Fruit fly (Drosophila melanogaster) whole organism, prepupa: Measurements from ENCODE around the gene CycY.

Experiments
- Blimp-1 ChIP-seq: fragments of 200-800 bp; sonication (Bioruptor generic); optimal IDR thresholded peaks from 3 replicates; lab custom pipeline; 2017; ENCODE audit warnings: missing biosample characterization, missing genetic modification characterization, mild to moderate bottlenecking, moderate library complexity, missing genetic modification reagents
- CG10669 ChIP-seq: fragments of 200-800 bp; sonication (Bioruptor generic); optimal IDR thresholded peaks from 3 replicates; lab custom pipeline; 2018; ENCODE audit warnings: missing biosample characterization, mild to moderate bottlenecking, missing genetic modification characterization, moderate library complexity
- CG11762 ChIP-seq: fragments of 200-800 bp; sonication (Bioruptor generic); optimal IDR thresholded peaks from 3 replicates; lab custom pipeline; 2016; ENCODE audit warnings: missing biosample characterization, missing genetic modification characterization; ENCODE audit not compliant: insufficient read depth
- CG1621 ChIP-seq: fragments of 200-800 bp; sonication (Bioruptor generic); optimal IDR thresholded peaks from 3 replicates; lab custom pipeline; 2018; ENCODE audit warnings: missing biosample characterization, mild to moderate bottlenecking, missing genetic modification characterization
- CG16779 ChIP-seq: fragments of 200-800 bp; sonication (Bioruptor generic); optimal IDR thresholded peaks from 3 replicates; lab custom pipeline; 2017; ENCODE audit warnings: missing biosample characterization, mild to moderate bottlenecking, missing genetic modification characterization
- CG3032 ChIP-seq: fragments of 200-800 bp; optimal IDR thresholded peaks from 2 replicates; lab custom pipeline; 2019; ENCODE audit warnings: missing biosample characterization, mild to moderate bottlenecking, missing genetic modification characterization, moderate library complexity
- CG32006 ChIP-seq: fragments of 200-800 bp; sonication (Bioruptor generic); optimal IDR thresholded peaks from 3 replicates; lab custom pipeline; 2017; ENCODE audit warnings: missing biosample characterization, mild to moderate bottlenecking, missing genetic modification characterization
- CG34406 ChIP-seq: fragments of 200-800 bp; sonication (Bioruptor generic); optimal IDR thresholded peaks from 3 replicates; lab custom pipeline; 2016; ENCODE audit warnings: missing biosample characterization, missing genetic modification characterization
- CG6163 ChIP-seq: fragments of 200-800 bp; sonication (Bioruptor generic); IDR thresholded peaks from 3 replicates; pipeline ENCODE4 v1.3.6; 2022; ENCODE audit warnings: missing biosample characterization, missing genetic modification characterization
- CG6792 ChIP-seq: fragments of 200-800 bp; sonication (Bioruptor generic); optimal IDR thresholded peaks from 3 replicates; lab custom pipeline; 2016; ENCODE audit warnings: missing biosample characterization, missing genetic modification characterization
- CG6808 ChIP-seq: fragments of 200-800 bp; sonication (Bioruptor generic); optimal IDR thresholded peaks from 3 replicates; lab custom pipeline; 2017; ENCODE audit warnings: missing biosample characterization, missing genetic modification characterization, mild to moderate bottlenecking, moderate library complexity, missing genetic modification reagents
- CG6854 ChIP-seq: fragments of 200-800 bp; sonication (Bioruptor generic); optimal IDR thresholded peaks from 2 replicates; lab custom pipeline; 2017; ENCODE audit warnings: missing biosample characterization, mild to moderate bottlenecking, missing genetic modification characterization
- CG7368 ChIP-seq: fragments of 200-800 bp; sonication (Bioruptor generic); optimal IDR thresholded peaks from 3 replicates; lab custom pipeline; 2016; ENCODE audit warnings: missing biosample characterization, missing genetic modification characterization
- CG8119 ChIP-seq: fragments of 200-800 bp; sonication (Bioruptor generic); IDR thresholded peaks from 3 replicates; pipeline ENCODE4 v1.3.6; 2022; ENCODE audit warnings: missing biosample characterization, missing genetic modification characterization
- CG8632 ChIP-seq: fragments of 200-800 bp; sonication (Bioruptor generic); optimal IDR thresholded peaks from 3 replicates; lab custom pipeline; 2016; ENCODE audit warnings: missing biosample characterization, missing genetic modification characterization
- Eip75B ChIP-seq: fragments of 200-800 bp; sonication (Bioruptor generic); optimal IDR thresholded peaks from 3 replicates; lab custom pipeline; 2016; ENCODE audit warnings: missing biosample characterization, missing genetic modification characterization
- Ets21C ChIP-seq: fragments of 200-800 bp; sonication (Bioruptor generic); optimal IDR thresholded peaks from 3 replicates; lab custom pipeline; 2016; ENCODE audit warnings: missing biosample characterization, missing genetic modification characterization
- Ets96B ChIP-seq: fragments of 200-800 bp; optimal IDR thresholded peaks from 2 replicates; lab custom pipeline; 2019; ENCODE audit warnings: missing biosample characterization, mild to moderate bottlenecking, missing genetic modification characterization, moderate library complexity
- Hr38 ChIP-seq: sonication (Bioruptor generic); optimal IDR thresholded peaks from 2 replicates; lab custom pipeline; 2016; ENCODE audit warnings: missing biosample characterization, missing genetic modification characterization
- Lpt ChIP-seq: fragments of 200-800 bp; sonication (Bioruptor generic); optimal IDR thresholded peaks from 3 replicates; lab custom pipeline; 2016; ENCODE audit warnings: missing biosample characterization, missing genetic modification characterization
- Met ChIP-seq: fragments of 200-800 bp; sonication (Bioruptor generic); optimal IDR thresholded peaks from 3 replicates; lab custom pipeline; 2016; ENCODE audit warnings: missing biosample characterization, missing genetic modification characterization
- Smox ChIP-seq: fragments of 200-800 bp; sonication (Bioruptor generic); optimal IDR thresholded peaks from 3 replicates; lab custom pipeline; 2016; ENCODE audit warnings: missing biosample characterization, missing genetic modification characterization
- Sox102F ChIP-seq: fragments of 200-800 bp; sonication (Bioruptor generic); optimal IDR thresholded peaks from 2 replicates; lab custom pipeline; 2016; ENCODE audit warnings: missing biosample characterization, mild to moderate bottlenecking, missing genetic modification characterization
- Sox14 ChIP-seq: fragments of 200-800 bp; sonication (Bioruptor generic); optimal IDR thresholded peaks from 3 replicates; lab custom pipeline; 2016; ENCODE audit warnings: missing biosample characterization, missing genetic modification characterization
- Sox15 ChIP-seq: fragments of 200-800 bp; sonication (Bioruptor generic); optimal IDR thresholded peaks from 3 replicates; lab custom pipeline; 2016; ENCODE audit warnings: missing biosample characterization, missing genetic modification characterization
- acj6 ChIP-seq: fragments of 200-800 bp; sonication (Bioruptor generic); optimal IDR thresholded peaks from 3 replicates; lab custom pipeline; 2016; ENCODE audit warnings: missing biosample characterization, missing genetic modification characterization
- eg ChIP-seq: fragments of 200-800 bp; sonication (Bioruptor generic); IDR thresholded peaks from 3 replicates; pipeline ENCODE4 v1.3.6; 2022; ENCODE audit warnings: missing biosample characterization, missing genetic modification characterization
- fkh ChIP-seq: fragments of 200-800 bp; sonication (Bioruptor generic); optimal IDR thresholded peaks from 3 replicates; lab custom pipeline; 2017; ENCODE audit warnings: missing biosample characterization, mild to moderate bottlenecking, missing genetic modification characterization, moderate library complexity
- lz ChIP-seq: fragments of 200-800 bp; sonication (Bioruptor generic); optimal IDR thresholded peaks from 3 replicates; lab custom pipeline; 2016; ENCODE audit warnings: missing biosample characterization, missing genetic modification characterization
- net ChIP-seq: fragments of 200-800 bp; sonication (Bioruptor generic); optimal IDR thresholded peaks from 3 replicates; lab custom pipeline; 2016; ENCODE audit warnings: missing biosample characterization, missing genetic modification characterization
- spab ChIP-seq: fragments of 200-800 bp; sonication (Bioruptor generic); optimal IDR thresholded peaks from 2 replicates; lab custom pipeline; 2017; ENCODE audit warnings: missing biosample characterization, mild to moderate bottlenecking, missing genetic modification characterization, missing genetic modification reagents
- svp ChIP-seq: fragments of 200-800 bp; sonication (Bioruptor generic); peaks from one replicate; lab custom pipeline; 2016; ENCODE audit warnings: missing biosample characterization, missing genetic modification characterization
- vri ChIP-seq: fragments of 200-800 bp; sonication (Bioruptor generic); optimal IDR thresholded peaks from 3 replicates; lab custom pipeline; 2016; ENCODE audit warnings: missing biosample characterization, mild to moderate bottlenecking, missing genetic modification characterization

Gene CycY

dm6 chr2L:11844278-11844677 lies 30.7 kb upstream of the CycY start:
- no peak for TF ChIP-seq Lpt (GFP tag; lab: Kevin White, UChicago)
- no peak for TF ChIP-seq acj6 (GFP tag; lab: Kevin White, UChicago)
- TF ChIP-seq Eip75B (GFP tag; lab: Kevin White, UChicago), result no peak
- peak; percentile 90 for TF ChIP-seq svp (GFP tag; lab: Kevin White, UChicago)

DNA sequence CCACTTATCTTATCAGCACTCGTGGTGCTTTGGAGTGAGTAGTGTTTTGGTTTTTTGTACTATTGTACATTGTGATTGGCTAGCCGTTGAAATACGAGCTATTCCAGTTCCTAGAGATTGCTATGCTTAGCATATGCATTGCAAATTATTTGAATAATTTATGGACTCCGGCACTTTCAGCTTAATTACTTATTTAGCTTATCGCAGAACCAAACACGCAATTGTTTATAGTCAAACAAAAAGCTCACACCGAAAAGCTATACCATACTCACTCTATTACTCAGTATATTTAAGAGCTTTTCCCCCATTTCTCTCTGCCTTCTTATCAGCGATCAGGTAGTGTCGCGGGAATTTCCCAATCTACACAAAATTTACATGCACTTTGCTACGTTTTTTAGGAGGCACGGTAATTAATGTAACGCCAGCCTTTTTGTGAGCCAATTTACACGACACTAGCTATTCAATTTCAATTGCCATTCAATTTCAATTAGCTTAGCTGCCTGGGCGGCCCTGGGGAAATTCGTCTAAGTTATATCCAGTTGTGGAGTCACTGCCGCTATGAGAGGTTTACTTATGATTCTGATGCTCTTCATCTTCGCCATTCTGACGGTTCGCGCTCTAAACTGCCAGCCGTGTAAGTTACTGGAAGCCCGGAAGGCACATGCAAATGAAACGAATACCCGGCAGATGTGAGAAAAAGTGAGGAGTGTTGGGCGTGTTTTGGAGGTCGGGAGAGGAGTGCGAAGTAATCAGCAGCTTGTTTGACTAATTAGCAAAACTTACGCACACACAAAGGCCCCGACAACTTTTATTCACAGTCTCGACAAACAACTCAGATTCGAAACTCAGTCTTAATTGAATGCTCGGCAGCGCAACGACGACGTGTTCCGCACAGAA lies 29.0 kb upstream of the CycY start, which contains the start of the genes CG44008, CG14933, CG46426 and CG42486:
Gene CG44008, minus strand, starts transcription at position 155 of the 897 bp plus-strand sequence.
Gene CG14933, plus strand, starts transcription at position 538 of the 897 bp plus-strand sequence.
Gene CG46426, plus strand, starts transcription at position 538 of the 897 bp plus-strand sequence.
Gene CG42486, plus strand, starts transcription at position 847 of the 897 bp plus-strand sequence.
- no peak for TF ChIP-seq Blimp-1 (GFP tag; lab: Kevin White, UChicago)
- TF ChIP-seq CG34406 (GFP tag; lab: Kevin White, UChicago), result no peak
- TF ChIP-seq fkh (GFP tag; lab: Kevin White, UChicago), result peak; percentile 60
- peak; percentile 17 for TF ChIP-seq vri
- TF ChIP-seq CG1621 (tag; lab: Kevin White, UChicago), result no peak

DNA sequence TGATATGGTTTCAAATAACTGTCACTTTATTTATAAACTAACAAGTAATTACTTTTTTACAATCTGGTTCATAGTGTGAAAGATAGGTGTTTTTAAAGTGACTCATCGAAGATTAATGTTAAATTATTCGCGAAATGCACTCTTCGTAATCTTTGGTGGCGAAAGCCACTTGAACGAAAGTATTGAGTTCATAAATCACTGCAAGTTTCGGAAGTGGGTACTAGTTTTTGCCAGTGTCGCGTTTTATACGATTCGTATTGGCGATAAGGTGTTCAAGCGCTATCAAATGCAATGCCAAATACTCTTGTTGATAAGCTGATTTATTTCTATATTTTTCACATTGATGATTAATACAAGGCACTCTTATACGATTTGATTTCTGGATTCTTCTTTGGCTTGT lies 28.0 kb upstream of the CycY start:
- TF ChIP-seq eg (no peak), CG3032 (no peak), Ets21C (GFP tag; lab: Kevin White, UChicago) (no peak), Sox102F (GFP tag; lab: Kevin White, UChicago) (no peak), net (no peak), CG6792 (GFP tag; lab: Kevin White, UChicago) (no peak), Lpt (GFP tag; lab: Kevin White, UChicago) (no peak), CG7368 (GFP tag; lab: Kevin White, UChicago) (no peak), CG8632 (GFP tag; lab: Kevin White, UChicago) (no peak), fkh (GFP tag; lab: Kevin White, UChicago) (no peak), CG10669 (GFP tag; lab: Kevin White, UChicago) (no peak), CG16779 (tag; lab: Kevin White, UChicago) (no peak), CG6808 (no peak), Sox15 (no peak), Ets96B (tag; lab: Kevin White, UChicago) (no peak), spab (GFP tag; lab: Kevin White, UChicago) (no peak), CG32006 (GFP tag; lab: Kevin White, UChicago) (no peak), Smox (GFP tag; lab: Kevin White, UChicago) (peak; percentile 3), CG11762 (GFP tag; lab: Kevin White, UChicago) (no peak), acj6 (GFP tag; lab: Kevin White, UChicago) (no peak), CG8119 (GFP tag; lab: Robert Waterston, UW) (no peak), Blimp-1 (GFP tag; lab: Kevin White, UChicago) (no peak), svp (GFP tag; lab: Kevin White, UChicago) (peak; percentile 51), Hr38 (GFP tag; lab: Kevin White, UChicago) (no peak), lz (GFP tag; lab: Kevin White, UChicago) (no peak), Met (peak; percentile 13)

DNA sequence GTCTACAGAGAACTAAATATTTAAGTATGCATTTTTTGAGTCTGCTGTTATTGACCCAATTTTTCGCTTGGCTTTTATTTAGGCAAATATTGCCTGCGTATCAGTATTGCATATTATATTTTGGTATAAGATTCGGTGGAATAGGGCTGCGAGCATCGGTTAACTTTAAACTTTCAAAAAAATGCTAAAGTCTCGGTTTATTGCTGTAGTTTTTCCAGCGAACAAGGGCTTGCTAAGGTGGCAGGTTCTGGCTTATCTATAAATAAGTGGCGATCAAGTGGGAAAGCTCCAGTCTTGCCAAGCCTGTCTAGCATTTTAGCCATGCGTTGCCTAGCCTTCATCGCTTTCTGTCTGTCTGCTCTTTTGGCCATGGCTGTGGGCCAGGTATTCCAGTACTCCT lies 26.8 kb upstream of the CycY start, which contains the start of gene CG31704:
Gene CG31704, plus strand, starts transcription at position 301 of the 400 bp plus-strand sequence.
- TF ChIP-seq CG6808 (no peak), CG6854 (GFP tag; lab: Kevin White, UChicago) (no peak), Sox14 (no peak), CG6163 (GFP tag; lab: Robert Waterston, UW) (no peak), CG10669 (GFP tag; lab: Kevin White, UChicago) (no peak), spab (GFP tag; lab: Kevin White, UChicago) (no peak), CG6792 (GFP tag; lab: Kevin White, UChicago) (no peak), CG3032 (no peak)
